Fruit fly (Drosophila melanogaster): ENCODE results near the gene eRF3.
A peak's percentile ranks its signal among the peaks of the same experiment; 100 is the strongest.

eRF3 gene

DNA sequence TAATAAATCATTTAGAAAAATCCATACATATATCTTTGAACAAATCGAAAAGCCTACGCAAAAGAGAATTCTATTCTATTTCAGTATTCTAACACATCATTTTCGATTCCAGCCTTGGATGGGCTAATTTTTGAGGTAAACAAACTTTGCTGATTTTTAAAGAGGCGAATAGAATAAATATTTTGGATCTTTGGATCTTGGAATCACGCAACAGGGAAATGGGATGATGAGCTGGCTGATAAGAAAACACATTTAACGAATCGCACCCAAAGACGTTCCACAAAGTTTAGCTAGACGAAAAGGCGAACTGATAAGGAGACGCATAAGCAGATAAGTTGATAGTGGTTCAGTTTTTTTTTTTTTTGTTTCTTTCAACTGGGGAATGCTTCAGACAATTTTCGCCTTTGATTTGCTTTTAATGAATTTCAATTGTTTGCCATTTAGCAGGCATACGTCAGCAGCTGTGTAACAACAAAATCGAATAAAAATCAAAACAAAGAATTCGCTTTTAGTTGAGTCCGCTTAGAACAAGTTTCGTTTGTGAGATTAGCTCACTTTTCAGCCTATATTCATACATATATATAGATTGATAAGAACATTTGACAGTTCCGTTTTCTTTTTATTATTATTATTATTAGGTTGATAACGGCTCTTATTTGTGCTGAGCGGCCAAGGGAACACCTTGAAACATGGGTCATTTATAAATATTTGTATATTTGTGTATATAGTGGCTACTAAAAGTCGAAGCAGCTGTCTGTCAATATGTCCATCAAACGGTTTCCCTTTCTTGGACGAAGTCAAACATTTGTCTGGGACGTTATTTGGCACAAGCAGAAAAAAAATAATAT is 31.1 kb downstream of the eRF3 start (continued):
- TF ChIP-seq CG8290 (GFP tag; optimal IDR thresholded peaks at IDR 0.05) (no peak), CG8290 (tag; optimal IDR thresholded peaks at IDR 0.05) (no peak), tgo (GFP tag; IDR thresholded peaks at IDR 0.05) (no peak), chn (GFP tag; optimal IDR thresholded peaks at IDR 0.05) (no peak), so (GFP tag; IDR thresholded peaks at IDR 0.05) (no peak), ATbp (GFP tag; optimal IDR thresholded peaks at IDR 0.05) (peak; percentile 48), slbo (GFP tag; IDR thresholded peaks at IDR 0.05) (no peak), CG11695 (GFP tag; IDR thresholded peaks at IDR 0.05) (0 out of 3 replicates have a peak, but pooled peaks have one; percentile 45), aop (GFP tag; IDR thresholded peaks at IDR 0.05) (no peak), CG2889 (GFP tag; IDR thresholded peaks at IDR 0.05) (no peak), HHEX (GFP tag; optimal IDR thresholded peaks at IDR 0.05) (peak; percentile 23), lilli (GFP tag; optimal IDR thresholded peaks at IDR 0.05) (peak; percentile 11), sens (GFP tag) (peak; percentile 68), CG6689 (GFP tag; IDR thresholded peaks at IDR 0.05) (no peak), da (GFP tag; optimal IDR thresholded peaks at IDR 0.05) (no peak), HLH3B (GFP tag; IDR thresholded peaks at IDR 0.05) (no peak), NC2α (GFP tag; optimal IDR thresholded peaks at IDR 0.05) (no peak), CG32767 (GFP tag; IDR thresholded peaks at IDR 0.05) (no peak), nerfin-1 (tag; optimal IDR thresholded peaks at IDR 0.05) (no peak), Xbp1 (GFP tag; optimal IDR thresholded peaks at IDR 0.05) (no peak), CG17612 (GFP tag; IDR thresholded peaks at IDR 0.05) (no peak), twi (tag; optimal IDR thresholded peaks at IDR 0.05) (peak; percentile 24), scrt (GFP tag; optimal IDR thresholded peaks at IDR 0.05) (peak; percentile 7), Gug (GFP tag; IDR thresholded peaks at IDR 0.05) (no peak), CG11398 (GFP tag; optimal IDR thresholded peaks at IDR 0.05) (no peak), crc (GFP tag; optimal IDR thresholded peaks at IDR 0.05) (no peak), CG34422 (GFP tag; IDR thresholded peaks at IDR 0.05) (no peak), ind (GFP tag; optimal IDR thresholded peaks at IDR 0.05) (no peak), CG32532 (GFP tag; IDR thresholded peaks at IDR 0.05) (no peak), CTCF (GFP tag; optimal IDR thresholded peaks at IDR 0.05) (no peak), CG2116 (GFP tag; optimal IDR thresholded peaks at IDR 0.05) (peak; percentile 9), pum (GFP tag; optimal IDR thresholded peaks at IDR 0.05) (no peak), esg (GFP tag; conservative IDR thresholded peaks at IDR 0.05) (no peak), CG1024 (GFP tag; IDR thresholded peaks at IDR 0.05) (no peak), CG5180 (GFP tag; optimal IDR thresholded peaks at IDR 0.05) (no peak), hbn (GFP tag; IDR thresholded peaks at IDR 0.05; ENCODE audit: partially characterized antibody) (no peak), toy (GFP tag; IDR thresholded peaks at IDR 0.05) (no peak), Drgx (GFP tag; IDR thresholded peaks at IDR 0.05) (no peak), CG17385 (GFP tag; optimal IDR thresholded peaks at IDR 0.05) (peak; percentile 5), CG9727 (GFP tag; optimal IDR thresholded peaks at IDR 0.05) (peak; percentile 35), Optix (GFP tag; IDR thresholded peaks at IDR 0.05) (no peak), CG7372 (GFP tag; IDR thresholded peaks at IDR 0.05) (no peak), ERR (GFP tag; optimal IDR thresholded peaks at IDR 0.05) (no peak), Dip2 (GFP tag; IDR thresholded peaks at IDR 0.05) (no peak), dati (GFP tag; IDR thresholded peaks at IDR 0.05) (no peak), CG7839 (tag; optimal IDR thresholded peaks at IDR 0.05) (no peak), CG18619 (GFP tag; optimal IDR thresholded peaks at IDR 0.05) (peak; percentile 35), CG30431 (GFP tag; optimal IDR thresholded peaks at IDR 0.05) (no peak), rib (GFP tag; IDR thresholded peaks at IDR 0.05) (no peak), CG17359 (tag; optimal IDR thresholded peaks at IDR 0.05) (peak; percentile 34), ac (GFP tag; optimal IDR thresholded peaks at IDR 0.05) (peak; percentile 77), Six4 (GFP tag; optimal IDR thresholded peaks at IDR 0.05) (no peak), br (optimal IDR thresholded peaks at IDR 0.05) (no peak)

All from whole organism, embryonic.